Fruit fly (Drosophila melanogaster) whole organism, wandering third instar larva: ENCODE results near the gene CG31244.

Experiments used
- Abd-B ChIP-seq: fragments of >200 bp; optimal IDR thresholded peaks from 2 replicates; lab custom pipeline; 2017; ENCODE audit warnings: missing biosample characterization, missing genetic modification characterization
- CG9705 ChIP-seq: fragments of 200-800 bp; sonication (Bioruptor generic); optimal IDR thresholded peaks from 2 replicates; lab custom pipeline; 2018; ENCODE audit warnings: missing biosample characterization, mild to moderate bottlenecking, missing genetic modification characterization
- CrebA ChIP-seq: fragments of 200-800 bp; sonication (Bioruptor generic); optimal IDR thresholded peaks from 2 replicates; lab custom pipeline; 2016; ENCODE audit warnings: missing biosample characterization, mild to moderate bottlenecking, missing genetic modification characterization, borderline replicate concordance
- Dfd ChIP-seq: fragments of >200 bp; optimal IDR thresholded peaks from 2 replicates; lab custom pipeline; 2017; ENCODE audit warnings: missing biosample characterization, missing genetic modification characterization
- Dif ChIP-seq: fragments of 200-275, 200-300 bp; sonication (Bioruptor generic); optimal IDR thresholded peaks from 2 replicates; lab custom pipeline; 2018; ENCODE audit warnings: missing biosample characterization, missing genetic modification characterization; ENCODE audit not compliant: partially characterized antibody
- GATAd ChIP-seq: sonication (Bioruptor generic); optimal IDR thresholded peaks from 2 replicates; lab custom pipeline; 2016; ENCODE audit warnings: missing biosample characterization, missing genetic modification characterization
- Hnf4 ChIP-seq: fragments of 200-800 bp; sonication (Bioruptor generic); optimal IDR thresholded peaks from 2 replicates; lab custom pipeline; 2016; ENCODE audit warnings: missing biosample characterization, mild to moderate bottlenecking, missing genetic modification characterization
- Hr78 ChIP-seq: fragments of >200 bp; optimal IDR thresholded peaks from 2 replicates; lab custom pipeline; 2017; ENCODE audit warnings: missing biosample characterization, missing genetic modification characterization
- Jra ChIP-seq: sonication (Bioruptor generic); optimal IDR thresholded peaks from 2 replicates; lab custom pipeline; 2016; ENCODE audit warnings: missing biosample characterization, missing genetic modification characterization
- Mio ChIP-seq: sonication (Bioruptor generic); optimal IDR thresholded peaks from 2 replicates; lab custom pipeline; 2016; ENCODE audit warnings: missing biosample characterization, missing genetic modification characterization
- Myc ChIP-seq: fragments of >200 bp; optimal IDR thresholded peaks from 2 replicates; lab custom pipeline; 2017
- N ChIP-seq: fragments of >200 bp; optimal IDR thresholded peaks from 2 replicates; lab custom pipeline; 2018; ENCODE audit warnings: missing biosample characterization, missing external identifiers, missing genetic modification characterization
- OdsH ChIP-seq: fragments of 200-800 bp; sonication (Bioruptor generic); optimal IDR thresholded peaks from 2 replicates; lab custom pipeline; 2016; ENCODE audit warnings: missing biosample characterization, mild to moderate bottlenecking, missing genetic modification characterization
- Sp1 ChIP-seq: fragments of 200-800 bp; sonication (Bioruptor generic); optimal IDR thresholded peaks from 3 replicates; lab custom pipeline; 2019; ENCODE audit warnings: missing biosample characterization, mild to moderate bottlenecking, missing genetic modification characterization, moderate library complexity
- Vsx2 ChIP-seq: fragments of 200-300, 225-300 bp; sonication (Bioruptor generic); optimal IDR thresholded peaks from 2 replicates; lab custom pipeline; 2018; ENCODE audit warnings: missing biosample characterization, missing genetic modification characterization; ENCODE audit not compliant: partially characterized antibody
- br ChIP-seq: fragments of 200-800 bp; sonication (Bioruptor generic); optimal IDR thresholded peaks from 2 replicates; lab custom pipeline; 2016; ENCODE audit warnings: missing biosample characterization, missing genetic modification characterization
- brk ChIP-seq: fragments of 200-800 bp; sonication (Bioruptor generic); optimal IDR thresholded peaks from 2 replicates; lab custom pipeline; 2016; ENCODE audit warnings: missing biosample characterization, mild to moderate bottlenecking, missing genetic modification characterization
- dl ChIP-seq, 2 experiments: fragments of 175-275, 200-275 bp in 1 of 2; fragments of 200-275 bp in 1 of 2; sonication (Bioruptor generic); optimal IDR thresholded peaks; lab custom pipeline; 2018; ENCODE audit warnings: mild to moderate bottlenecking in 2 of 2, missing biosample characterization in 2 of 2, missing genetic modification characterization in 2 of 2, moderate library complexity in 2 of 2; ENCODE audit not compliant: partially characterized antibody in 2 of 2, insufficient read depth in 1 of 2
- dmrt93B ChIP-seq: fragments of 200-800 bp; sonication (Bioruptor generic); optimal IDR thresholded peaks from 2 replicates; lab custom pipeline; 2018; ENCODE audit warnings: missing biosample characterization, mild to moderate bottlenecking, missing genetic modification characterization
- dsf ChIP-seq: sonication (Bioruptor generic); optimal IDR thresholded peaks from 2 replicates; lab custom pipeline; 2016; ENCODE audit warnings: missing biosample characterization, missing genetic modification characterization, borderline replicate concordance
- ey ChIP-seq: fragments of 200-800 bp; sonication (Bioruptor generic); optimal IDR thresholded peaks from 2 replicates; lab custom pipeline; 2016; ENCODE audit warnings: missing biosample characterization, missing genetic modification characterization
- fru ChIP-seq: fragments of 200-800 bp; sonication (Bioruptor generic); optimal IDR thresholded peaks from 3 replicates; lab custom pipeline; 2016; ENCODE audit warnings: missing biosample characterization, mild to moderate bottlenecking, missing genetic modification characterization
- h ChIP-seq: fragments of 200-800 bp; sonication (Bioruptor generic); optimal IDR thresholded peaks from 3 replicates; lab custom pipeline; 2016; ENCODE audit warnings: missing biosample characterization, mild to moderate bottlenecking, missing genetic modification characterization
- jim ChIP-seq: fragments of 175-275, 200-325 bp; sonication (Bioruptor generic); optimal IDR thresholded peaks from 2 replicates; lab custom pipeline; 2016; ENCODE audit warnings: missing biosample characterization, mild to moderate bottlenecking, missing genetic modification characterization
- lola ChIP-seq: fragments of >200 bp; optimal IDR thresholded peaks from 2 replicates; lab custom pipeline; 2017; ENCODE audit warnings: missing biosample characterization, missing genetic modification characterization
- pan ChIP-seq: fragments of >200 bp; optimal IDR thresholded peaks from 2 replicates; lab custom pipeline; 2017
- psq ChIP-seq: fragments of 200-800 bp; sonication (Bioruptor generic); optimal IDR thresholded peaks from 3 replicates; lab custom pipeline; 2017; ENCODE audit warnings: missing biosample characterization, mild to moderate bottlenecking, missing genetic modification characterization, moderate library complexity
- rgr ChIP-seq: fragments of 200-800 bp; sonication (Bioruptor generic); optimal IDR thresholded peaks from 3 replicates; lab custom pipeline; 2016; ENCODE audit warnings: missing biosample characterization, mild to moderate bottlenecking, missing genetic modification characterization
- sage ChIP-seq: fragments of 200-800 bp; sonication (Bioruptor generic); optimal IDR thresholded peaks from 2 replicates; lab custom pipeline; 2016; ENCODE audit warnings: missing biosample characterization, mild to moderate bottlenecking, missing genetic modification characterization
- sv ChIP-seq: fragments of 200-800 bp; sonication (Bioruptor generic); optimal IDR thresholded peaks from 3 replicates; lab custom pipeline; 2016; ENCODE audit warnings: missing biosample characterization, missing genetic modification characterization
- tai ChIP-seq: sonication (Bioruptor generic); optimal IDR thresholded peaks from 2 replicates; lab custom pipeline; 2016; ENCODE audit warnings: missing biosample characterization, missing genetic modification characterization
- usp ChIP-seq: fragments of >200 bp; optimal IDR thresholded peaks from 2 replicates; lab custom pipeline; 2017; ENCODE audit warnings: missing biosample characterization, missing genetic modification characterization

CG31244 gene

dm6 chr3R:19398467-19398866, at the start of gene CG31244:
CG31244 (minus strand) TSS chr3R:19398567.
- TF ChIP-seq Myc (lab: Kevin White, UChicago): no peak
- no peak for TF ChIP-seq fru (GFP tag; lab: Kevin White, UChicago)
- TF ChIP-seq br: no peak
- no peak for TF ChIP-seq jim (GFP tag; lab: Kevin White, UChicago)
- no peak for TF ChIP-seq sv
- TF ChIP-seq dmrt93B (GFP tag; lab: Kevin White, UChicago): no peak
- no peak for TF ChIP-seq lola (GFP tag; lab: Kevin White, UChicago)
- TF ChIP-seq h (GFP tag; lab: Kevin White, UChicago): no peak
- no peak for TF ChIP-seq psq (GFP tag; lab: Kevin White, UChicago)
- TF ChIP-seq rgr (GFP tag; lab: Kevin White, UChicago): no peak
- no peak for TF ChIP-seq Vsx2 (GFP tag; lab: Kevin White, UChicago)
- no peak for TF ChIP-seq usp (GFP tag; lab: Kevin White, UChicago)
- TF ChIP-seq CG9705 (GFP tag; lab: Kevin White, UChicago): no peak
- no peak for TF ChIP-seq ey (GFP tag; lab: Kevin White, UChicago)
- no peak for TF ChIP-seq Hr78 (GFP tag; lab: Kevin White, UChicago)
- no peak for TF ChIP-seq Abd-B (GFP tag; lab: Kevin White, UChicago)
- TF ChIP-seq tai (GFP tag; lab: Kevin White, UChicago): no peak
- no peak for TF ChIP-seq Dfd
- no peak for TF ChIP-seq Jra
- TF ChIP-seq Sp1 (GFP tag; lab: Kevin White, UChicago): no peak

DNA sequence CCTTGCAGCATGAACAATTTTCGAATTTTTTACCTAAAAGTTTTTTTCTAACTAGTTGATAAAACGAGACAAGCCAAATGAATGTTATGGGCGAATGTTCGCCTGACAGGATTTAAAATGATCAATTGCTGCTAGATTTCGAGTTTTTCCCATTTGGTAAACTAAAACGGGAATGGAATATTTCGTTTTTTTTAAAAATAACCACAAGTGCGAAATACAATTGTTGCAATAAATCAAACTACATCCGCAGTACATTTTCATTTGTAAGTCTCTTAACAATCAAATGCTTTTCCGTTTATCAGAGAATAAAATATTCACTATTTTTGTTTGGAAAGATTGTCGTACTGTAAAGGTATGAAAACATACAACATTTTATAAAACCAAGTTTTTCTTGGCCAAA, 26.7 kb upstream of the CG31244 start, which contains the start of gene CG3517:
Gene CG3517, minus strand, starts transcription at position 101 of the 400 bp plus-strand sequence.
- TF ChIP-seq brk (GFP tag; lab: Kevin White, UChicago) (no peak), Dif (GFP tag; lab: Kevin White, UChicago) (no peak), Vsx2 (GFP tag; lab: Kevin White, UChicago) (no peak), h (GFP tag; lab: Kevin White, UChicago) (no peak), pan (lab: Kevin White, UChicago) (no peak), CrebA (GFP tag; lab: Kevin White, UChicago) (no peak), dsf (GFP tag; lab: Kevin White, UChicago) (no peak), br (no peak), dl (GFP tag; optimal IDR thresholded peaks at IDR 0.05; lab: Kevin White, UChicago; ENCODE audit: insufficient read depth in 1 of 2, partially characterized antibody in 2 of 2) (no peak), Myc (lab: Kevin White, UChicago) (no peak), N (GFP tag; lab: Kevin White, UChicago) (no peak), tai (GFP tag; lab: Kevin White, UChicago) (no peak), sage (no peak), Jra (no peak)

- no peak for TF ChIP-seq Hnf4 (GFP tag; lab: Kevin White, UChicago)
- TF ChIP-seq dsf (GFP tag; lab: Kevin White, UChicago): no peak
- TF ChIP-seq GATAd (GFP tag; lab: Kevin White, UChicago): no peak
- no peak for TF ChIP-seq pan (lab: Kevin White, UChicago)
- TF ChIP-seq CrebA (GFP tag; lab: Kevin White, UChicago): no peak
- no peak for TF ChIP-seq OdsH (GFP tag; lab: Kevin White, UChicago)
- no peak for TF ChIP-seq fru (GFP tag; lab: Kevin White, UChicago)
- TF ChIP-seq Jra: no peak
- no peak for TF ChIP-seq lola (GFP tag; lab: Kevin White, UChicago)
- no peak for TF ChIP-seq psq (GFP tag; lab: Kevin White, UChicago)
- no peak for TF ChIP-seq Mio (GFP tag; lab: Kevin White, UChicago)
- no peak for TF ChIP-seq usp (GFP tag; lab: Kevin White, UChicago)
- no peak for TF ChIP-seq dl (GFP tag; optimal IDR thresholded peaks at IDR 0.05; lab: Kevin White, UChicago; ENCODE audit: insufficient read depth in 1 of 2, partially characterized antibody in 2 of 2)
- TF ChIP-seq Sp1 (GFP tag; lab: Kevin White, UChicago): no peak
These were observed 14.1 kb upstream of the CG31244 start, which contains the start of gene CG31221 for dm6 chr3R:19412434-19412833. CG31221 (plus strand) TSS chr3R:19412689.

- TF ChIP-seq sage (no peak), sv (no peak), dmrt93B (GFP tag; lab: Kevin White, UChicago) (no peak)
These were observed 13.0 kb upstream of the CG31244 start for dm6 chr3R:19411371-19411770.
